Worm (Caenorhabditis elegans): Measurements from ENCODE around the gene R07E3.1.

DNA sequence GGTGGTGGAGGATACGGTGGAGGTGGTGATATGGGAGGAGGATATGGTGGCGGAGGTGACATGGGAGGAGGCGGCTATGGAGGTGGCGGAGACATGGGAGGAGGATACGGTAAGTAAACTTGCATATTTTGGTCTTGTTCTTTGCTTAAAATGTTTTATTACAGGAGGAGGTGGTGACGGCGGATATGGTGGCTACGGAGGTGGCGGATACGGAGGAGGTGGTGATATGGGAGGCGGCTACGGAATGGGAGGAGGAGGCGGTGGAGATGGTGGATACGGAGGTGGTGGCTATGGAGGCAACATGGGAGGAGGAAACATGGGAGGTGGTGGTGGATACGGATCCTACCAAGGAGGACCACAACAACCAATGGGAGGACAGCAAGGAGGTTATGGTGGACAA, 4.4 kb downstream of the R07E3.1 start:
- TF ChIP-seq ztf-29 (GFP tag; IDR thresholded peaks at IDR 0.05) (no peak), T22C8.4 (GFP tag; IDR thresholded peaks at IDR 0.05) (no peak)

Measured in whole organism, midembryonic.